Fruit fly (Drosophila melanogaster): ENCODE data around the gene oc.

Gene oc

dm6 chrX:8656550-8657431 is 6.3 kb upstream of the oc start (continued):
- TF ChIP-seq grn (GFP tag; optimal IDR thresholded peaks at IDR 0.05) (no peak), ci (GFP tag; IDR thresholded peaks at IDR 0.05) (peak; percentile 82), gfzf (GFP tag; optimal IDR thresholded peaks at IDR 0.05) (no peak), ara (GFP tag; IDR thresholded peaks at IDR 0.05) (peak; percentile 91), CG11696 (GFP tag; IDR thresholded peaks at IDR 0.05) (no peak), E2f1 (GFP tag; IDR thresholded peaks at IDR 0.05) (peak; percentile 45; the same call in 1 of the 2 replicates), Lhr (GFP tag; optimal IDR thresholded peaks at IDR 0.05) (peak; percentile 47), vfl (GFP tag; optimal IDR thresholded peaks at IDR 0.05) (no peak), E2f2 (GFP tag; IDR thresholded peaks at IDR 0.05) (peak; percentile 42; the same call in 1 of the 2 replicates), CG16813 (GFP tag; IDR thresholded peaks at IDR 0.05; ENCODE audit: partially characterized antibody) (no peak), sqz (GFP tag; optimal IDR thresholded peaks at IDR 0.05) (peak; percentile 57), CG10209 (GFP tag; optimal IDR thresholded peaks at IDR 0.05) (peak; percentile 70), Hr78 (GFP tag; optimal IDR thresholded peaks at IDR 0.05) (peak in 1 of 2 experiments; percentile 1), gcm (GFP tag; optimal IDR thresholded peaks at IDR 0.05) (peak; percentile 73), aop (GFP tag; IDR thresholded peaks at IDR 0.05) (no peak), CG10274 (GFP tag; optimal IDR thresholded peaks at IDR 0.05) (peak; percentile 12), nom (GFP tag; optimal IDR thresholded peaks at IDR 0.05) (peak; percentile 35), Nf-YC (tag; optimal IDR thresholded peaks at IDR 0.05) (peak; percentile 79), CG7556 (GFP tag; optimal IDR thresholded peaks at IDR 0.05) (peak; percentile 56), CG11093 (GFP tag; IDR thresholded peaks at IDR 0.05) (peak; percentile 65; the same call in 2 of the 3 replicates), gem (tag; optimal IDR thresholded peaks at IDR 0.05) (peak; percentile 87), Kr (GFP tag; optimal IDR thresholded peaks at IDR 0.05) (peak; percentile 39), sr (GFP tag; IDR thresholded peaks at IDR 0.05) (no peak), prd (optimal IDR thresholded peaks at IDR 0.05) (no peak), prd (GFP tag; IDR thresholded peaks at IDR 0.05) (peak; percentile 90), MESR4 (GFP tag; optimal IDR thresholded peaks at IDR 0.05) (no peak), phol (tag; optimal IDR thresholded peaks at IDR 0.05) (peak; percentile 84), usp (GFP tag; optimal IDR thresholded peaks at IDR 0.05) (no peak), MTF-1 (GFP tag; optimal IDR thresholded peaks at IDR 0.05; ENCODE audit: borderline replicate concordance) (no peak), CTCF (GFP tag; optimal IDR thresholded peaks at IDR 0.05) (no peak), Ets65A (GFP tag) (peak; percentile 97), caup (GFP tag; optimal IDR thresholded peaks at IDR 0.05; ENCODE audit: severe bottlenecking) (peak; percentile 18), CG34376 (GFP tag; optimal IDR thresholded peaks at IDR 0.05) (no peak), Hr51 (GFP tag; optimal IDR thresholded peaks at IDR 0.05) (peak; percentile 48 to 52), Dbx (GFP tag; IDR thresholded peaks at IDR 0.05) (no peak), CG34422 (GFP tag; IDR thresholded peaks at IDR 0.05) (peak; percentile 46; the same call in 1 of the 3 replicates), Atf-2 (GFP tag; optimal IDR thresholded peaks at IDR 0.05) (peak; percentile 40), Lim3 (GFP tag; IDR thresholded peaks at IDR 0.05) (no peak), Optix (GFP tag; IDR thresholded peaks at IDR 0.05) (peak; percentile 72; the same call in 1 of the 3 replicates), H15 (GFP tag; IDR thresholded peaks at IDR 0.05) (peak; percentile 58; the same call in 1 of the 3 replicates), zfh2 (GFP tag; optimal IDR thresholded peaks at IDR 0.05) (no peak), Gug (GFP tag; IDR thresholded peaks at IDR 0.05) (peak; percentile 61; the same call in 2 of the 4 replicates), p53 (GFP tag; optimal IDR thresholded peaks at IDR 0.05) (peak; percentile 50), Hsf (GFP tag; optimal IDR thresholded peaks at IDR 0.05) (peak; percentile 73), fd3F (GFP tag; optimal IDR thresholded peaks at IDR 0.05) (peak; percentile 3), NfI (GFP tag; optimal IDR thresholded peaks at IDR 0.05) (peak; percentile 45), CG1792 (GFP tag; optimal IDR thresholded peaks at IDR 0.05) (peak; percentile 52), CG11456 (GFP tag; IDR thresholded peaks at IDR 0.05) (0 out of 3 replicates have a peak, but pooled peaks have one; percentile 12), shn (GFP tag; optimal IDR thresholded peaks at IDR 0.05) (peak; percentile 56)
